Fruit fly (Drosophila melanogaster): ENCODE results near the gene OXA1L.

Gene OXA1L

DNA sequence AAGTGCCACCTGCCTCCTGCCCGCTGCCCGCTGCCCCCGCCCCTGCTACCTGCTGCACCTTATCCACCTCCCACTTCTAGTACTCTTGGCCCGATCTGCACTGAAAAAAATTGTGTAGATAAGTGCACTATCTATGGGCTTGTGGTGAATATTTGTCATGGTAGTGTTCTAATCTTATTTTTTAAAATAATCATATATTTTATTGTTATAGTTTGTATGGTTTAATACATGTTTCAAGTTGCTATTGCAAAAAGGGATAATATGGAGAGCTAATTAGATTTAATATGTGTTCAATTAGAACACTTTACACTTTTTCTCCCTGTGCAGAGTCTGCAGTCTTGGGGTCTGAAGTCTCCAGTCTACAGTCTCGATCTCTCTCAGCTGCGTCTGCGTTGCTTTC lies 45.2 kb upstream of the OXA1L start (continued):
- no peak for TF ChIP-seq wek (GFP tag; optimal IDR thresholded peaks at IDR 0.05)
- no peak for TF ChIP-seq wor (GFP tag; IDR thresholded peaks at IDR 0.05)
- no peak for TF ChIP-seq Tbp (GFP tag; optimal IDR thresholded peaks at IDR 0.05)
- no peak for TF ChIP-seq CG9437 (GFP tag; optimal IDR thresholded peaks at IDR 0.05)
- TF ChIP-seq HmgD (GFP tag; optimal IDR thresholded peaks at IDR 0.05) = no peak
- no peak for TF ChIP-seq CG17186 (GFP tag; optimal IDR thresholded peaks at IDR 0.05)
- no peak for TF ChIP-seq her (GFP tag; optimal IDR thresholded peaks at IDR 0.05)
- TF ChIP-seq al (GFP tag; IDR thresholded peaks at IDR 0.05) = no peak
- TF ChIP-seq CG11695 (GFP tag; IDR thresholded peaks at IDR 0.05) = peak; percentile 19; the same call in 1 of the 3 replicates
- TF ChIP-seq CG10267 (tag; optimal IDR thresholded peaks at IDR 0.05) = peak; percentile 43
- no peak for TF ChIP-seq bbx (GFP tag; IDR thresholded peaks at IDR 0.05; ENCODE audit: partially characterized antibody)
- TF ChIP-seq lab (GFP tag; optimal IDR thresholded peaks at IDR 0.05) = peak; percentile 6
- no peak for TF ChIP-seq CG3726 (GFP tag; IDR thresholded peaks at IDR 0.05)
- no peak for TF ChIP-seq CG8281 (tag; optimal IDR thresholded peaks at IDR 0.05)
- TF ChIP-seq unc-4 (GFP tag; IDR thresholded peaks at IDR 0.05; ENCODE audit: partially characterized antibody) = no peak
- no peak for TF ChIP-seq CG11085 (GFP tag; IDR thresholded peaks at IDR 0.05)
- peak; percentile 54 for TF ChIP-seq CG31441 (GFP tag; IDR thresholded peaks at IDR 0.05)
- no peak for TF ChIP-seq slbo (GFP tag; IDR thresholded peaks at IDR 0.05)
- peak; percentile 38 for TF ChIP-seq PHDP (tag; optimal IDR thresholded peaks at IDR 0.05)
- TF ChIP-seq eyg (GFP tag; optimal IDR thresholded peaks at IDR 0.05) = no peak
- TF ChIP-seq Atf3 (GFP tag; optimal IDR thresholded peaks at IDR 0.05) = no peak
- no peak for TF ChIP-seq CG7372 (GFP tag; IDR thresholded peaks at IDR 0.05)
- no peak for TF ChIP-seq CG16779 (GFP tag; IDR thresholded peaks at IDR 0.05)
- TF ChIP-seq wdn (GFP tag; IDR thresholded peaks at IDR 0.05) = no peak
- TF ChIP-seq CG9609 (GFP tag; optimal IDR thresholded peaks at IDR 0.05) = no peak
- TF ChIP-seq CG31365 (tag; optimal IDR thresholded peaks at IDR 0.05) = no peak
- no peak for TF ChIP-seq sima (GFP tag; optimal IDR thresholded peaks at IDR 0.05)
- no peak for TF ChIP-seq sug (tag; optimal IDR thresholded peaks at IDR 0.05)
- TF ChIP-seq Lpt (GFP tag; optimal IDR thresholded peaks at IDR 0.05) = no peak
- TF ChIP-seq CG15479 (GFP tag; optimal IDR thresholded peaks at IDR 0.05) = no peak
- peak; percentile 18 for TF ChIP-seq gsb-n (tag; optimal IDR thresholded peaks at IDR 0.05)
- no peak for TF ChIP-seq toy (GFP tag; IDR thresholded peaks at IDR 0.05)
- TF ChIP-seq bcd (GFP tag; optimal IDR thresholded peaks at IDR 0.05) = peak; percentile 39
- TF ChIP-seq BtbVII (GFP tag; optimal IDR thresholded peaks at IDR 0.05) = no peak
- TF ChIP-seq Camta (GFP tag; optimal IDR thresholded peaks at IDR 0.05) = no peak
- no peak for TF ChIP-seq Awh (GFP tag; IDR thresholded peaks at IDR 0.05)
- TF ChIP-seq otp (GFP tag; IDR thresholded peaks at IDR 0.05) = no peak
- no peak for TF ChIP-seq Hey (tag; optimal IDR thresholded peaks at IDR 0.05)
- peak; percentile 21; the same call in 1 of the 2 replicates for TF ChIP-seq CG10366 (GFP tag; IDR thresholded peaks at IDR 0.05)
- TF ChIP-seq CG4820 (GFP tag; optimal IDR thresholded peaks at IDR 0.05) = no peak
- peak; percentile 33 for TF ChIP-seq CG8924 (tag; optimal IDR thresholded peaks at IDR 0.05)
- TF ChIP-seq gem (tag; optimal IDR thresholded peaks at IDR 0.05) = peak; percentile 72
- TF ChIP-seq CG6683 (GFP tag; optimal IDR thresholded peaks at IDR 0.05) = no peak
- TF ChIP-seq usp (GFP tag; optimal IDR thresholded peaks at IDR 0.05) = no peak
- no peak for TF ChIP-seq CG6854 (GFP tag; optimal IDR thresholded peaks at IDR 0.05)
- no peak for TF ChIP-seq CG15011 (GFP tag; optimal IDR thresholded peaks at IDR 0.05)
- no peak for TF ChIP-seq amos (GFP tag; IDR thresholded peaks at IDR 0.05; ENCODE audit: partially characterized antibody)
- TF ChIP-seq Optix (GFP tag; IDR thresholded peaks at IDR 0.05) = no peak
- no peak for TF ChIP-seq fd3F (GFP tag; optimal IDR thresholded peaks at IDR 0.05)
- no peak for TF ChIP-seq ap (GFP tag; IDR thresholded peaks at IDR 0.05)
- no peak for TF ChIP-seq Elba2 (GFP tag; optimal IDR thresholded peaks at IDR 0.05)
- no peak for TF ChIP-seq kni (GFP tag; optimal IDR thresholded peaks at IDR 0.05)
- no peak for TF ChIP-seq chif (GFP tag; optimal IDR thresholded peaks at IDR 0.05)
